Fruit fly (Drosophila melanogaster) whole organism, embryonic: ENCODE results near the gene CG31637.

Source experiments
- Antp ChIP-seq: fragments of 200-800 bp; sonication (Bioruptor generic); optimal IDR thresholded peaks from 3 replicates; lab custom pipeline; 2016; ENCODE audit warnings: missing biosample characterization, missing genetic modification characterization
- Atf-2 ChIP-seq: fragments of 200-800 bp; sonication (Bioruptor generic); optimal IDR thresholded peaks from 2 replicates; lab custom pipeline; 2016; ENCODE audit warnings: missing biosample characterization, missing genetic modification characterization
- Awh ChIP-seq: fragments of 200-800 bp; sonication (Bioruptor generic); IDR thresholded peaks from 2 replicates; pipeline ENCODE4, ENCODE4 v1.3.6; 2022; ENCODE audit warnings: missing biosample characterization, missing genetic modification characterization
- Bgb ChIP-seq: fragments of 200-800 bp; sonication (Bioruptor generic); IDR thresholded peaks from 2 replicates; pipeline ENCODE4 v1.3.6; 2022; ENCODE audit warnings: missing biosample characterization, missing genetic modification characterization; ENCODE audit not compliant: partially characterized antibody
- CG10431 ChIP-seq: fragments of 200-800 bp; sonication (Bioruptor generic); optimal IDR thresholded peaks from 3 replicates; lab custom pipeline; 2018; ENCODE audit warnings: missing biosample characterization, mild to moderate bottlenecking, missing genetic modification characterization
- CG12744 ChIP-seq: fragments of 200-800 bp; sonication (Bioruptor generic); optimal IDR thresholded peaks from 2 replicates; lab custom pipeline; 2016; ENCODE audit warnings: missing biosample characterization, missing genetic modification characterization
- CG13123 ChIP-seq: fragments of 200-800 bp; sonication (Bioruptor generic); optimal IDR thresholded peaks from 2 replicates; lab custom pipeline; 2016; ENCODE audit warnings: missing biosample characterization, missing genetic modification characterization
- CG13287 ChIP-seq: fragments of 200-800 bp; sonication (Bioruptor generic); IDR thresholded peaks from 2 replicates; pipeline ENCODE4 v1.3.6; 2022; ENCODE audit warnings: missing biosample characterization, missing genetic modification characterization; ENCODE audit not compliant: partially characterized antibody
- CG13424 ChIP-seq: fragments of 200-800 bp; sonication (Bioruptor generic); optimal IDR thresholded peaks from 2 replicates; lab custom pipeline; 2019; ENCODE audit warnings: missing biosample characterization, mild to moderate bottlenecking, missing genetic modification characterization, moderate library complexity
- CG15269 ChIP-seq: fragments of 200-800 bp; sonication (Bioruptor generic); optimal IDR thresholded peaks from 2 replicates; lab custom pipeline; 2018; ENCODE audit warnings: missing biosample characterization, mild to moderate bottlenecking, missing genetic modification characterization, moderate library complexity
- CG17359 ChIP-seq: fragments of 200-800 bp; sonication (Bioruptor generic); optimal IDR thresholded peaks from 3 replicates; lab custom pipeline; 2018; ENCODE audit warnings: missing biosample characterization, mild to moderate bottlenecking, missing genetic modification characterization, moderate library complexity
- CG17802 ChIP-seq: fragments of 200-800 bp; sonication (Bioruptor generic); optimal IDR thresholded peaks from 2 replicates; lab custom pipeline; 2018; ENCODE audit warnings: missing biosample characterization, mild to moderate bottlenecking, missing genetic modification characterization, moderate library complexity
- CG18764 ChIP-seq: fragments of 200-800 bp; sonication (Bioruptor generic); optimal IDR thresholded peaks from 3 replicates; lab custom pipeline; 2016; ENCODE audit warnings: missing biosample characterization, missing genetic modification characterization
- CG2116 ChIP-seq: fragments of 200-800 bp; sonication (Bioruptor generic); optimal IDR thresholded peaks from 3 replicates; lab custom pipeline; 2018; ENCODE audit warnings: missing biosample characterization, mild to moderate bottlenecking, missing genetic modification characterization
- CG31441 ChIP-seq: fragments of 200-800 bp; sonication (Bioruptor generic); IDR thresholded peaks from 2 replicates; pipeline ENCODE4 v1.3.6; 2022; ENCODE audit warnings: missing biosample characterization, missing genetic modification characterization
- CG32532 ChIP-seq: fragments of 200-800 bp; sonication (Bioruptor generic); IDR thresholded peaks from 2 replicates; pipeline ENCODE4 v1.3.6; 2022; ENCODE audit warnings: missing biosample characterization, missing genetic modification characterization
- CG4282 ChIP-seq: fragments of 200-800 bp; sonication (Bioruptor generic); optimal IDR thresholded peaks from 2 replicates; lab custom pipeline; 2016; ENCODE audit warnings: missing biosample characterization, missing genetic modification characterization
- CG4707 ChIP-seq: fragments of 200-800 bp; sonication (Bioruptor generic); optimal IDR thresholded peaks from 2 replicates; lab custom pipeline; 2018; ENCODE audit warnings: missing biosample characterization, mild to moderate bottlenecking, missing genetic modification characterization, moderate library complexity
- CG5953 ChIP-seq: fragments of 200-800 bp; sonication (Bioruptor generic); IDR thresholded peaks from 2 replicates; pipeline ENCODE4 v1.3.6; 2022; ENCODE audit warnings: missing biosample characterization, missing genetic modification characterization
- CG6175 ChIP-seq: fragments of 200-800 bp; sonication (Bioruptor generic); IDR thresholded peaks from 3 replicates; pipeline ENCODE4 v1.3.6; 2022; ENCODE audit warnings: missing biosample characterization, missing genetic modification characterization
- CG9215 ChIP-seq: fragments of 200-800 bp; sonication (Bioruptor generic); IDR thresholded peaks from 2 replicates; pipeline ENCODE4 v1.3.6; 2022; ENCODE audit warnings: missing biosample characterization, missing genetic modification characterization
- Dad ChIP-seq: fragments of 200-800 bp; sonication (Bioruptor generic); optimal IDR thresholded peaks from 3 replicates; lab custom pipeline; 2016; ENCODE audit warnings: missing biosample characterization, missing genetic modification characterization
- Dfd ChIP-seq, 2 experiments: fragments of >200 bp; optimal IDR thresholded peaks; 2 replicates each; lab custom pipeline; 2017; ENCODE audit warnings: missing biosample characterization in 2 of 2, missing genetic modification characterization in 2 of 2
- E2f1 ChIP-seq: fragments of 200-800 bp; sonication (Bioruptor generic); IDR thresholded peaks from 2 replicates; pipeline ENCODE4 v1.3.6; 2022; ENCODE audit warnings: missing biosample characterization, missing genetic modification characterization
- Hmr ChIP-seq: fragments of 200-800 bp; sonication (Bioruptor generic); optimal IDR thresholded peaks from 3 replicates; lab custom pipeline; 2017; ENCODE audit warnings: mild to moderate bottlenecking, missing biosample characterization, missing genetic modification reagents, missing genetic modification characterization
- Hmx ChIP-seq: fragments of 200-800 bp; sonication (Bioruptor generic); optimal IDR thresholded peaks from 2 replicates; lab custom pipeline; 2016; ENCODE audit warnings: missing biosample characterization, missing genetic modification characterization
- Lpt ChIP-seq: fragments of >200 bp; optimal IDR thresholded peaks from 2 replicates; lab custom pipeline; 2018; ENCODE audit warnings: missing biosample characterization, missing genetic modification characterization
- Ptx1 ChIP-seq: fragments of 200-800 bp; sonication (Bioruptor generic); IDR thresholded peaks from 2 replicates; pipeline ENCODE4 v1.3.6; 2022; ENCODE audit warnings: missing biosample characterization, missing genetic modification characterization
- Spps ChIP-seq: fragments of 200-800 bp; sonication (Bioruptor generic); optimal IDR thresholded peaks from 2 replicates; lab custom pipeline; 2018; ENCODE audit warnings: missing biosample characterization, mild to moderate bottlenecking, missing genetic modification characterization
- Usf ChIP-seq: fragments of 200-800 bp; sonication (Bioruptor generic); optimal IDR thresholded peaks from 2 replicates; lab custom pipeline; 2017; ENCODE audit warnings: missing genotype, missing biosample characterization, missing genetic modification characterization
- Xrp1 ChIP-seq: fragments of 200-800 bp; sonication (Bioruptor generic); IDR thresholded peaks from 2 replicates; pipeline ENCODE4 v1.3.6; 2022; ENCODE audit warnings: missing biosample characterization, missing genetic modification characterization
- YL-1 ChIP-seq: fragments of 200-800 bp; sonication (Bioruptor generic); optimal IDR thresholded peaks from 3 replicates; lab custom pipeline; 2017; ENCODE audit warnings: missing biosample characterization, mild to moderate bottlenecking, missing genetic modification characterization
- ase ChIP-seq: fragments of 200-800 bp; sonication (Bioruptor generic); IDR thresholded peaks from 3 replicates; pipeline ENCODE4 v1.3.6; 2022; ENCODE audit warnings: missing biosample characterization, missing genetic modification characterization
- az2 ChIP-seq: fragments of 200-800 bp; sonication (Bioruptor generic); optimal IDR thresholded peaks from 3 replicates; lab custom pipeline; 2016; ENCODE audit warnings: missing biosample characterization, missing genetic modification characterization
- bsh ChIP-seq, 2 experiments: fragments of 200-800 bp; sonication (Bioruptor generic); optimal IDR thresholded peaks; 2 replicates each; lab custom pipeline; 2017 to 2018; ENCODE audit warnings: mild to moderate bottlenecking in 2 of 2, missing biosample characterization in 2 of 2, missing genetic modification characterization in 2 of 2, moderate library complexity in 1 of 2
- chinmo ChIP-seq: fragments of 200-800 bp; sonication (Bioruptor generic); IDR thresholded peaks from 4 replicates; pipeline ENCODE4 v1.3.6; 2022; ENCODE audit warnings: missing biosample characterization, missing genetic modification characterization; ENCODE audit not compliant: partially characterized antibody
- chn ChIP-seq: fragments of 200-800 bp; sonication (Bioruptor generic); optimal IDR thresholded peaks from 2 replicates; lab custom pipeline; 2016; ENCODE audit warnings: missing biosample characterization, missing genetic modification characterization
- crc ChIP-seq: fragments of 200-800 bp; sonication (Bioruptor generic); optimal IDR thresholded peaks from 2 replicates; lab custom pipeline; 2016; ENCODE audit warnings: missing biosample characterization, missing genetic modification characterization
- croc ChIP-seq: fragments of 200-800 bp; sonication (Bioruptor generic); conservative IDR thresholded peaks from 3 replicates; pipeline ENCODE4 v1.3.6; 2022; ENCODE audit warnings: missing biosample characterization, missing genetic modification characterization
- ham ChIP-seq: fragments of 200-800 bp; sonication (Bioruptor generic); IDR thresholded peaks from 2 replicates; pipeline ENCODE4 v1.3.6; 2022; ENCODE audit warnings: missing biosample characterization, missing genetic modification characterization
- lmd ChIP-seq: fragments of 200-800 bp; sonication (Bioruptor generic); IDR thresholded peaks from 2 replicates; pipeline ENCODE4 v1.3.6; 2022; ENCODE audit warnings: missing biosample characterization, missing genetic modification characterization
- maf-S ChIP-seq: fragments of 200-800 bp; sonication (Bioruptor generic); optimal IDR thresholded peaks from 2 replicates; lab custom pipeline; 2016; ENCODE audit warnings: missing biosample characterization, missing genetic modification characterization
- phol ChIP-seq: fragments of 200-800 bp; sonication (Bioruptor generic); optimal IDR thresholded peaks from 3 replicates; lab custom pipeline; 2018; ENCODE audit warnings: missing biosample characterization, mild to moderate bottlenecking, missing genetic modification characterization, moderate library complexity
- pita ChIP-seq: fragments of 200-800 bp; sonication (Bioruptor generic); optimal IDR thresholded peaks from 2 replicates; lab custom pipeline; 2017; ENCODE audit warnings: missing biosample characterization, mild to moderate bottlenecking, missing genetic modification characterization
- prd ChIP-seq, 3 experiments: fragments of >200 bp in 2 of 3; fragments of 200-800 bp in 1 of 3; sonication (Bioruptor generic) in 1 of 3; optimal IDR thresholded peaks in 2 of 3; IDR thresholded peaks in 1 of 3; 2 replicates in 2 of 3; 3 replicates in 1 of 3; pipeline versions ENCODE4 v1.3.6 to Lab custom; 2017 to 2022; ENCODE audit warnings: missing biosample characterization in 1 of 3, missing genetic modification characterization in 1 of 3
- pros ChIP-seq: fragments of 200-800 bp; sonication (Bioruptor generic); optimal IDR thresholded peaks from 3 replicates; lab custom pipeline; 2019; ENCODE audit warnings: missing biosample characterization, mild to moderate bottlenecking, missing genetic modification characterization, moderate library complexity
- sens ChIP-seq: fragments of 200-800 bp; sonication (Bioruptor generic); peaks from one replicate; lab custom pipeline; 2016; ENCODE audit warnings: missing biosample characterization, missing genetic modification characterization
- sens-2 ChIP-seq: fragments of 200-800 bp; sonication (Bioruptor generic); IDR thresholded peaks from 2 replicates; pipeline ENCODE4 v1.3.6; 2022; ENCODE audit warnings: missing biosample characterization, missing genetic modification characterization
- sna ChIP-seq: fragments of 200-800 bp; sonication (Bioruptor generic); IDR thresholded peaks from 2 replicates; pipeline ENCODE4 v1.3.6; 2022; ENCODE audit warnings: missing biosample characterization, missing genetic modification characterization; ENCODE audit not compliant: partially characterized antibody
- vnd ChIP-seq: fragments of 200-800 bp; sonication (Bioruptor generic); IDR thresholded peaks from 3 replicates; pipeline ENCODE4 v1.3.6; 2022; ENCODE audit warnings: missing biosample characterization, missing genetic modification characterization; ENCODE audit not compliant: partially characterized antibody

The CG31637 gene

DNA sequence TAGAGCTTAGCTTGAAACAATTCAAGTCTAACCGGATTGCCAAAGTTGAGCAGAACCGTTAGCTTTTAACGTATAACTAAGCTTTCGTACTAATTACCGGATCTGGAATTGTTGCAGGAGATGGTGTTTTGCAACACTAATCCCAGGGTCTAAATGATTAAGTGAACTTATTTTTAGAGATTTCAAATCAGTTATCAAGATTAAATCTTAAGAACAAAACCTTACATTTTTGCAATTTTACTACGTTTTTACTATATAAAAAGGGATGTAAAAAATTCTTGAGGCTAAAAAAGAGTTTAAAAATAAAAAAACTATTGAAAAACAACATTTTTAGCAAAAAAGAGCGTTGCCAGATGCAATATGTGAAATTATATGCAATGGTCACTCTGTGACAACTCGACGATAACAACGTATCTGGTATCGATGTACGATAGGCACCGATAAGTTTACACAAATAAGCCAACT, 9.7 kb upstream of the CG31637 start, which contains the start of the genes KFase and epsilonCOP (continued):
- peak; percentile 14 for TF ChIP-seq az2 (GFP tag; lab: Kevin White, UChicago)
- no peak for TF ChIP-seq Lpt (GFP tag; lab: Kevin White, UChicago)
- peak; percentile 93 for TF ChIP-seq CG2116 (GFP tag; lab: Kevin White, UChicago)
- no peak for TF ChIP-seq Awh
- TF ChIP-seq CG13287 (GFP tag; lab: Robert Waterston, UW), result peak; percentile 91
- no peak for TF ChIP-seq CG17802 (tag; lab: Kevin White, UChicago)
- TF ChIP-seq CG32532 (GFP tag; lab: Robert Waterston, UW), result peak; percentile 56; the same call in 1 of the 2 replicates
- TF ChIP-seq CG17359, result peak; percentile 43
- TF ChIP-seq CG18764 (GFP tag; lab: Kevin White, UChicago), result peak; percentile 20
- TF ChIP-seq CG15269 (tag; lab: Kevin White, UChicago), result peak; percentile 61
- TF ChIP-seq Hmr, result peak; percentile 81
- TF ChIP-seq Antp (GFP tag; lab: Kevin White, UChicago), result peak; percentile 16
- TF ChIP-seq CG6175, result no peak
- no peak for TF ChIP-seq pita (GFP tag; lab: Kevin White, UChicago)
- no peak for TF ChIP-seq E2f1
- TF ChIP-seq CG4282 (GFP tag; lab: Kevin White, UChicago), result no peak
- no peak for TF ChIP-seq Usf
- TF ChIP-seq YL-1 (GFP tag; lab: Kevin White, UChicago), result peak; percentile 71
- TF ChIP-seq CG9215 (GFP tag; lab: Robert Waterston, UW), result peak; percentile 73
- TF ChIP-seq Spps (tag; lab: Kevin White, UChicago), result peak; percentile 12
- TF ChIP-seq vnd (GFP tag; lab: Robert Waterston, UW), result peak; percentile 58
- peak; percentile 42; the same call in 1 of the 2 replicates for TF ChIP-seq Ptx1
- no peak for TF ChIP-seq prd (optimal IDR thresholded peaks at IDR 0.05; lab: Kevin White, UChicago)
- TF ChIP-seq prd (GFP tag; IDR thresholded peaks at IDR 0.05; lab: Robert Waterston, UW), result peak; percentile 41; the same call in 1 of the 3 replicates
- TF ChIP-seq chinmo (GFP tag; lab: Robert Waterston, UW), result peak; percentile 73; the same call in 2 of the 4 replicates
- peak; percentile 59 for TF ChIP-seq CG13424
- TF ChIP-seq Dad (GFP tag; lab: Kevin White, UChicago), result peak; percentile 50
- peak; percentile 73 for TF ChIP-seq phol (tag; lab: Kevin White, UChicago)
- peak; percentile 39; the same call in 1 of the 2 replicates for TF ChIP-seq Xrp1 (GFP tag; lab: Robert Waterston, UW)
- peak; percentile 8 for TF ChIP-seq crc (GFP tag; lab: Kevin White, UChicago)
- TF ChIP-seq lmd (GFP tag; lab: Robert Waterston, UW), result peak; percentile 31; the same call in 1 of the 2 replicates
- TF ChIP-seq Hmx (GFP tag; lab: Kevin White, UChicago), result no peak
- peak; percentile 52 for TF ChIP-seq maf-S (GFP tag; lab: Kevin White, UChicago)
- no peak for TF ChIP-seq sens-2 (GFP tag; lab: Robert Waterston, UW)
- peak; percentile 50 for TF ChIP-seq CG12744 (GFP tag; lab: Kevin White, UChicago)
- peak; percentile 52 for TF ChIP-seq CG10431 (GFP tag; lab: Kevin White, UChicago)
- peak; percentile 70 for TF ChIP-seq chn (GFP tag; lab: Kevin White, UChicago)
- peak in 1 of 2 experiments; percentile 36 for TF ChIP-seq bsh (GFP tag; optimal IDR thresholded peaks at IDR 0.05; lab: Kevin White, UChicago)
- peak; percentile 64 for TF ChIP-seq CG31441
- peak; percentile 59 for TF ChIP-seq CG13123
- no peak for TF ChIP-seq pros
- TF ChIP-seq Dfd (GFP tag; optimal IDR thresholded peaks at IDR 0.05; lab: Kevin White, UChicago), result no peak
- no peak for TF ChIP-seq ham (GFP tag; lab: Robert Waterston, UW)
- TF ChIP-seq ase, result 0 out of 3 replicates have a peak, but pooled peaks have one; percentile 26
- peak; percentile 78 for TF ChIP-seq Bgb (GFP tag; lab: Robert Waterston, UW)
- no peak for TF ChIP-seq croc (GFP tag; lab: Robert Waterston, UW)
- peak; percentile 23 for TF ChIP-seq Atf-2 (GFP tag; lab: Kevin White, UChicago)
- TF ChIP-seq sens (GFP tag; lab: Kevin White, UChicago), result peak; percentile 93
- TF ChIP-seq sna, result peak; percentile 86
- no peak for TF ChIP-seq CG4707
- peak; percentile 55; the same call in 1 of the 2 replicates for TF ChIP-seq CG5953 (GFP tag; lab: Robert Waterston, UW)
